Fruit fly (Drosophila melanogaster): ENCODE measurements around the gene Inx5.

DNA sequence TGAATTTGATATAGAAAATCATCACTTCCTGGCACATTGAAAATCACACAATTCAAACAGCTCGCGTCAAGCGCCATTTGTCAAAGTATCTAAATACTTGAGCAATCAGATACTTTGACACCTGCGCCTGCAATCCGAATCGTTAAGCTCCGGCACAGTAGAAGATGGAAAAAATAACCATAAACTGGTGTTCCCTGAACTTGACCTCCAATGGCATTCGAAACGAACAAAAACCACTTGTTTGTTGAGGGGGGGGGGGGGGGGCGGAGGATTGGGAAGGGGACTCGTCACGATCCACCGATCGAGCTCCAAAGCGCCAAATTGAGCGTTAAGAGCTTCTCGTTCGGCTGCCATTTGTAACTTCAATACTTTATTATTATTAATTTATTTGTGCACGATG, 1.2 kb upstream of the Inx5 start:
- TF ChIP-seq CG6163 (GFP tag; IDR thresholded peaks at IDR 0.05) = no peak
- no peak for TF ChIP-seq CG4318 (GFP tag; optimal IDR thresholded peaks at IDR 0.05)
- no peak for TF ChIP-seq Sox15 (GFP tag; optimal IDR thresholded peaks at IDR 0.05)
- no peak for TF ChIP-seq topi (GFP tag; optimal IDR thresholded peaks at IDR 0.05)
- no peak for TF ChIP-seq CG6792 (GFP tag; optimal IDR thresholded peaks at IDR 0.05)
- TF ChIP-seq CG3919 (GFP tag; optimal IDR thresholded peaks at IDR 0.05) = no peak
- TF ChIP-seq OdsH (GFP tag; optimal IDR thresholded peaks at IDR 0.05) = no peak
- no peak for TF ChIP-seq fd59A (GFP tag; optimal IDR thresholded peaks at IDR 0.05)
- no peak for TF ChIP-seq CG10631 (GFP tag; optimal IDR thresholded peaks at IDR 0.05)
- TF ChIP-seq Ets96B (tag; optimal IDR thresholded peaks at IDR 0.05) = no peak
- no peak for TF ChIP-seq cyc (GFP tag; optimal IDR thresholded peaks at IDR 0.05)
- TF ChIP-seq Blimp-1 (GFP tag; optimal IDR thresholded peaks at IDR 0.05) = no peak
